Worm (Caenorhabditis elegans) whole organism, L2 larva: Measurements from ENCODE around the gene lea-1.

ENCODE experiments used
- R02D3.7 ChIP-seq: fragments of 150-350 bp; optimal IDR thresholded peaks from 2 replicates; lab custom pipeline; 2014; ENCODE audit warnings: missing biosample characterization, missing genetic modification characterization
- alr-1 ChIP-seq: fragments of 150-350 bp; optimal IDR thresholded peaks from 2 replicates; lab custom pipeline; 2014; ENCODE audit warnings: missing biosample characterization, missing genetic modification characterization
- lin-13 ChIP-seq: fragments of 150-350 bp; optimal IDR thresholded peaks from 2 replicates; lab custom pipeline; 2014; ENCODE audit warnings: missing biosample characterization, missing genetic modification reagents, missing genetic modification characterization
- nhr-6 ChIP-seq: fragments of 150-350 bp; optimal IDR thresholded peaks from 2 replicates; lab custom pipeline; 2014; ENCODE audit warnings: missing biosample characterization, missing genetic modification characterization
- skn-1 ChIP-seq: sonication (generic microtip); optimal IDR thresholded peaks from 2 replicates; lab custom pipeline; 2017; ENCODE audit warnings: missing biosample characterization, missing genetic modification characterization
- unc-39 ChIP-seq: fragments of 150-350 bp; optimal IDR thresholded peaks from 2 replicates; lab custom pipeline; 2014; ENCODE audit warnings: missing biosample characterization, missing genetic modification characterization
- unc-62 ChIP-seq: fragments of 150-350 bp; optimal IDR thresholded peaks from 2 replicates; lab custom pipeline; 2014; ENCODE audit warnings: missing biosample characterization, missing genetic modification reagents, missing genetic modification characterization
- zag-1 ChIP-seq: fragments of 150-350 bp; optimal IDR thresholded peaks from 2 replicates; lab custom pipeline; 2014; ENCODE audit warnings: missing biosample characterization, missing genetic modification characterization

DNA sequence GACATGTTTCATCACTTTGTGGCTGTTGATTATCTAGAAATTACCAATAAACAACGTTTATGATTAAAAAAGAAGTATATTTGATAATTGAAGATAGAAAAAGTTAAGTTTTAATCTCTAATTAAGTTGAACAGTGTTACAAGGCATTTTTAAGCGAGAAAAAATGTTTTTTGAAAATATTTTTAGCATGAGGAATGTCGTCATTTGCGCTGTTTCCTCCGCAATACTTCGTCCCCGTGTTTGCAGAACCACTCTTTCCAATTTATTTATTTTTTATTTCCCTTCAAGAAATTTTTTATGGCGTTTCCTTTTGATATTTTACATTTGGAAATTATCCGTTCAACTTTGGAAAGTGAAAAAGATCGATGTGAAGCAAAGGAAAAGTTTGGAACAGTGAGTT, 20.1 kb upstream of the lea-1 start, which contains the start of the genes rde-1 and trpp-6:
- TF ChIP-seq lin-13 (GFP tag; lab: Kevin White, UChicago) (no peak), zag-1 (tag; lab: Kevin White, UChicago) (no peak), skn-1 (tag; lab: Kevin White, UChicago) (no peak), alr-1 (tag; lab: Kevin White, UChicago) (no peak), nhr-6 (tag; lab: Kevin White, UChicago) (no peak), R02D3.7 (tag; lab: Kevin White, UChicago) (no peak), unc-62 (GFP tag; lab: Kevin White, UChicago) (no peak), unc-39 (no peak)
